Worm (Caenorhabditis elegans) whole organism, L4/young adult: ENCODE results near the gene epg-3.

ENCODE experiments used
- W03F9.2 ChIP-seq: fragments of 150-350 bp; optimal IDR thresholded peaks from 2 replicates; lab custom pipeline; 2014; ENCODE audit warnings: missing biosample characterization, missing genetic modification characterization
- dao-5 ChIP-seq: sonication (generic microtip); optimal IDR thresholded peaks from 2 replicates; lab custom pipeline; 2016; ENCODE audit warnings: missing genotype, missing genetic modification characterization, moderate library complexity, missing compliant biosample characterization
- him-1 ChIP-seq: sonication (generic microtip); optimal IDR thresholded peaks from 2 replicates; lab custom pipeline; 2016; ENCODE audit warnings: missing genotype, missing genetic modification reagents, missing genetic modification characterization, missing compliant biosample characterization

DNA sequence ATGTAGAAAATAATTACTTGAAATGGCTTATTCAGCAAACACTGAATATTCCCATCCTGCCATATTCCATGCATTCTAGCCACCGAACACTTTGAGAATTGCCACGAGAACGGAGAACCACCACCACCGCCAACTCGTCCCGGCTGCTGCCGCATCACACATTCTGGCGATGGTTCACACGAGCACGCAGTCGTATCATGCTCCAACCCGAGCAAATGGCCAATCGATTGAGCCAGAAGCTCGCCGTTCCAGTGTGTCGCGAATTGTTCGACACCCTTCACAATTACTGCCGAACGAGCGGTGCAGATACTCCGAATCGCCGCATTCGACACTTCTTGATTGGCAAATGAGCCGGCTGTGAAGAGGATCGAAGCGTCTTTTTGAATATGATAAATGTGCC is 49.4 kb upstream of the epg-3 start:
- TF ChIP-seq him-1 (tag; lab: Kevin White, UChicago) (no peak), dao-5 (tag; lab: Kevin White, UChicago) (no peak), W03F9.2 (tag; lab: Kevin White, UChicago) (no peak)
